Worm (Caenorhabditis elegans) whole organism, midembryonic: ENCODE data around the gene ins-37.

ENCODE experiments used
- T22C8.4 ChIP-seq: fragments of 200-800 bp; sonication (Bioruptor generic); IDR thresholded peaks from 2 replicates; pipeline ENCODE4 v1.3.6; 2022; ENCODE audit warnings: missing genetic modification characterization, missing compliant biosample characterization
- flt-1 ChIP-seq: fragments of 200-800 bp; sonication (Bioruptor generic); IDR thresholded peaks from 2 replicates; pipeline ENCODE4 v1.3.6; 2022; ENCODE audit warnings: missing genetic modification characterization, missing compliant biosample characterization
- klf-2 ChIP-seq: fragments of 200-800 bp; sonication (Bioruptor generic); conservative IDR thresholded peaks from 2 replicates; pipeline ENCODE4 v1.3.6; 2022; ENCODE audit warnings: missing genetic modification reagents, missing genetic modification characterization, missing compliant biosample characterization
- tab-1 ChIP-seq: fragments of 200-800 bp; sonication (Bioruptor generic); IDR thresholded peaks from 2 replicates; pipeline ENCODE4 v1.3.6; 2022; ENCODE audit warnings: missing genetic modification characterization, missing compliant biosample characterization
- ztf-29 ChIP-seq: fragments of 200-800 bp; sonication (Bioruptor generic); IDR thresholded peaks from 2 replicates; pipeline ENCODE4 v1.3.6; 2022; ENCODE audit warnings: missing genetic modification reagents, missing genetic modification characterization, missing compliant biosample characterization

DNA sequence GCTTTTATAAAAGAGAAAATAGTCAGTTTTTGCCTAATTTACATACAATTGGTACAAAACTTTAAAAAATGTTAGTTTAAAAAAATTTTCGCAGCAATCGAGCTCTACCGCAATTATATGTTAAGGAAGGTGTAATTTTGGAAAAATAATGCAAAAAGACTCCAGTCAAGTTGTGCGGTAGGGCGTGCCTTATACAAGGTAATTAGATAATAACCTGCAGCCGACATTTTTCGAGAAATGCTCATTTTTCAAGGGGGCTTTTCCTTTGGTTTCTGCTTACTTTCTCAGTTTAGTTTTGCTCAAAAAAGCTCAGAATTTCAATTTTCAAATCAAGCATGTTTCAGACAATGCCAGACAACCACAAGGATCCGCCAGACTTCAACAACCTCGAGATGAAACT is 5.7 kb downstream of the ins-37 start, which contains the start of gene F08G2.4:
- TF ChIP-seq T22C8.4 (no peak), klf-2 (GFP tag; lab: Robert Waterston, UW) (no peak), flt-1 (GFP tag; lab: Robert Waterston, UW) (no peak), tab-1 (no peak), ztf-29 (no peak)
